Fruit fly (Drosophila melanogaster) S2 (cell line): ENCODE measurements around the gene sa.

ENCODE experiments used
- CG8478 ChIP-seq: fragments of >200 bp; optimal IDR thresholded peaks from 2 replicates; lab custom pipeline; 2018
- CTCF ChIP-seq, 2 experiments: fragments of >200 bp; optimal IDR thresholded peaks; 2 replicates each; lab custom pipeline; 2018

DNA sequence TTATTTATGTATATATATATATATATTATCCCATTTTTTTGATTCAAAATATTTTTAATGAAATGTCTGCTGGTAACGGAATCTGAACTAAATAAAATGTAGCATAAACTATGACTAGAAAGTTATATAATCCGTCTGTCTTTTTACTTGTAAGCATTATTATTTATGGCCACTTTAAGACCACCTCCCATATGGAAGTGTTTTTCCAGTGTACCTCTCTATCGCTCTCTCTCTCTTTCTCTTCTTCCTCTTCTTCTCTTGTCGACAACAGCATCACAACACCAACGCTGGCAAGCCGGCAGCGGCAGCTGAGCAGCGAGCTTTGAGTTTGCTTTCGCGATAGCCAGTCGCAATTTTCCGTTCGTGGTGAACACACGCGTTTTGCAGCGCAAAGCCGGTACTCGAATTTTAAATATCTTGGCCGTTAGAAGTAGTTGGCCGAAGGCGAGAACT is 24.4 kb downstream of the sa start, which contains the start of gene rgn:
- TF ChIP-seq CG8478 (lab: Kevin White, UChicago): no peak
- no peak for TF ChIP-seq CTCF (optimal IDR thresholded peaks at IDR 0.05; lab: Kevin White, UChicago)
